Worm (Caenorhabditis elegans) whole organism, midembryonic: Measurements from ENCODE around the gene clec-50.

ENCODE experiments used
- T22C8.4 ChIP-seq: fragments of 200-800 bp; sonication (Bioruptor generic); IDR thresholded peaks from 2 replicates; pipeline ENCODE4 v1.3.6; 2022; ENCODE audit warnings: missing genetic modification characterization, missing compliant biosample characterization
- flt-1 ChIP-seq: fragments of 200-800 bp; sonication (Bioruptor generic); IDR thresholded peaks from 2 replicates; pipeline ENCODE4 v1.3.6; 2022; ENCODE audit warnings: missing genetic modification characterization, missing compliant biosample characterization
- med-1 ChIP-seq: sonication (generic microtip); optimal IDR thresholded peaks from 2 replicates; lab custom pipeline; 2017; ENCODE audit warnings: missing genetic modification characterization, mild to moderate bottlenecking, missing compliant biosample characterization, antibody characterized with exemption, missing genetic modification reagents; ENCODE audit not compliant: insufficient read depth

ce11 chrV:19718660-19719059, 36.5 kb downstream of the clec-50 start:
- TF ChIP-seq med-1 (GFP tag; lab: Kevin White, UChicago) = no peak
- TF ChIP-seq T22C8.4 (GFP tag; lab: Robert Waterston, UW) = no peak
- TF ChIP-seq flt-1 = no peak
